Worm (Caenorhabditis elegans) whole organism, L4 larva: ENCODE data around the gene suca-1.

Source experiments
- F37D6.2 ChIP-seq: sonication (generic microtip); optimal IDR thresholded peaks from 2 replicates; lab custom pipeline; 2016; ENCODE audit warnings: mild to moderate bottlenecking, missing genetic modification characterization, missing compliant biosample characterization
- Y5F2A.4 ChIP-seq: fragments of 200-800 bp; sonication (Bioruptor generic); optimal IDR thresholded peaks from 2 replicates; lab custom pipeline; 2018; ENCODE audit warnings: mild to moderate bottlenecking, missing genetic modification characterization, missing compliant biosample characterization
- ZK546.5 ChIP-seq, 2 experiments: sonication (generic microtip); optimal IDR thresholded peaks; 2 replicates each; lab custom pipeline; 2017; ENCODE audit warnings: missing biosample characterization in 2 of 2, missing genetic modification characterization in 2 of 2
- ces-1 ChIP-seq: fragments of 150-350 bp; sonication (generic microtip); optimal IDR thresholded peaks from 4 replicates; lab custom pipeline; 2014; ENCODE audit warnings: missing biosample characterization, missing genetic modification reagents, missing genetic modification characterization
- dmd-8 ChIP-seq: fragments of 200-800 bp; sonication (Bioruptor generic); IDR thresholded peaks from 2 replicates; pipeline ENCODE4 v1.3.6; 2022; ENCODE audit warnings: missing genetic modification characterization, missing compliant biosample characterization
- fos-1 ChIP-seq: fragments of 150-350 bp; optimal IDR thresholded peaks from 2 replicates; lab custom pipeline; 2014; ENCODE audit warnings: missing biosample characterization, missing genetic modification characterization
- jun-1 ChIP-seq: fragments of 150-350 bp; optimal IDR thresholded peaks from 2 replicates; lab custom pipeline; 2014; ENCODE audit warnings: missing biosample characterization, missing genetic modification reagents, missing genetic modification characterization
- lsy-2 ChIP-seq, 2 experiments: fragments of 150-350 bp in 1 of 2; sonication (generic microtip) in 1 of 2; optimal IDR thresholded peaks; 2 replicates each; lab custom pipeline; 2014 to 2017; ENCODE audit warnings: missing biosample characterization in 2 of 2, missing genetic modification characterization in 2 of 2
- zag-1 ChIP-seq: fragments of 150-350 bp; optimal IDR thresholded peaks from 2 replicates; lab custom pipeline; 2014; ENCODE audit warnings: missing biosample characterization, missing genetic modification characterization

- no peak for TF ChIP-seq zag-1 (tag; lab: Kevin White, UChicago)
- TF ChIP-seq ZK546.5 (tag; optimal IDR thresholded peaks at IDR 0.05; lab: Kevin White, UChicago): no peak
- TF ChIP-seq F37D6.2 (tag; lab: Kevin White, UChicago): no peak
- TF ChIP-seq ces-1 (GFP tag; lab: Kevin White, UChicago): no peak
- TF ChIP-seq jun-1: no peak
- no peak for TF ChIP-seq lsy-2 (tag; optimal IDR thresholded peaks at IDR 0.05; lab: Kevin White, UChicago)
- no peak for TF ChIP-seq fos-1 (tag; lab: Kevin White, UChicago)
- no peak for TF ChIP-seq Y5F2A.4 (GFP tag; lab: Kevin White, UChicago)
- TF ChIP-seq dmd-8 (GFP tag; lab: Robert Waterston, UW): no peak
Measured at ce11 chrX:10927136-10927535, 27.2 kb upstream of the suca-1 start.
